Fruit fly (Drosophila melanogaster) whole organism, embryonic: ENCODE results near the gene Nep6.
A peak's percentile ranks its signal among the peaks of the same experiment; 100 is the strongest.

ENCODE experiments used
- ATbp ChIP-seq: fragments of 200-800 bp; sonication (Bioruptor generic); optimal IDR thresholded peaks from 2 replicates; lab custom pipeline; 2017; ENCODE audit warnings: missing biosample characterization, mild to moderate bottlenecking, missing genetic modification characterization, missing genetic modification reagents
- CG10366 ChIP-seq: fragments of 200-800 bp; sonication (Bioruptor generic); IDR thresholded peaks from 2 replicates; pipeline ENCODE4 v1.3.6; 2022; ENCODE audit warnings: missing biosample characterization, missing genetic modification characterization
- CG10543 ChIP-seq: fragments of 200-800 bp; sonication (Bioruptor generic); optimal IDR thresholded peaks from 3 replicates; lab custom pipeline; 2017; ENCODE audit warnings: missing biosample characterization, mild to moderate bottlenecking, missing genetic modification characterization, moderate library complexity
- CG12219 ChIP-seq: fragments of 200-800 bp; sonication (Bioruptor generic); optimal IDR thresholded peaks from 3 replicates; lab custom pipeline; 2018; ENCODE audit warnings: missing biosample characterization, mild to moderate bottlenecking, missing genetic modification characterization
- CG14014 ChIP-seq: fragments of 200-800 bp; sonication (Bioruptor generic); IDR thresholded peaks from 2 replicates; pipeline ENCODE4 v1.3.6; 2022; ENCODE audit warnings: missing biosample characterization, missing genetic modification characterization
- CG15269 ChIP-seq: fragments of 200-800 bp; sonication (Bioruptor generic); optimal IDR thresholded peaks from 2 replicates; lab custom pipeline; 2018; ENCODE audit warnings: missing biosample characterization, mild to moderate bottlenecking, missing genetic modification characterization, moderate library complexity
- CG17328 ChIP-seq: fragments of 200-800 bp; sonication (Bioruptor generic); IDR thresholded peaks from 2 replicates; pipeline ENCODE4 v1.3.6; 2022; ENCODE audit warnings: missing biosample characterization, missing genetic modification characterization
- CG17612 ChIP-seq: fragments of 200-800 bp; sonication (Bioruptor generic); IDR thresholded peaks from 2 replicates; pipeline ENCODE4 v1.3.6; 2022; ENCODE audit warnings: missing biosample characterization, missing genetic modification characterization
- CG18764 ChIP-seq: fragments of 200-800 bp; sonication (Bioruptor generic); optimal IDR thresholded peaks from 3 replicates; lab custom pipeline; 2016; ENCODE audit warnings: missing biosample characterization, missing genetic modification characterization
- CG2199 ChIP-seq: fragments of 200-800 bp; sonication (Bioruptor generic); IDR thresholded peaks from 3 replicates; pipeline ENCODE4 v1.3.6; 2022; ENCODE audit warnings: missing biosample characterization, missing genetic modification characterization
- CG2889 ChIP-seq: fragments of 200-800 bp; sonication (Bioruptor generic); IDR thresholded peaks from 3 replicates; pipeline ENCODE4 v1.3.6; 2022; ENCODE audit warnings: missing biosample characterization, missing genetic modification characterization
- CG6175 ChIP-seq: fragments of 200-800 bp; sonication (Bioruptor generic); IDR thresholded peaks from 3 replicates; pipeline ENCODE4 v1.3.6; 2022; ENCODE audit warnings: missing biosample characterization, missing genetic modification characterization
- CG8388 ChIP-seq: fragments of 200-800 bp; sonication (Bioruptor generic); optimal IDR thresholded peaks from 2 replicates; lab custom pipeline; 2019; ENCODE audit warnings: missing biosample characterization, mild to moderate bottlenecking, missing genetic modification characterization, moderate library complexity
- CG9797 ChIP-seq: fragments of 200-800 bp; sonication (Bioruptor generic); optimal IDR thresholded peaks from 3 replicates; lab custom pipeline; 2018; ENCODE audit warnings: missing biosample characterization, mild to moderate bottlenecking, missing genetic modification characterization
- Camta ChIP-seq: fragments of 200-800 bp; sonication (Bioruptor generic); optimal IDR thresholded peaks from 2 replicates; lab custom pipeline; 2016; ENCODE audit warnings: missing biosample characterization, missing genetic modification characterization
- D ChIP-seq, 2 experiments: fragments of 200-800 bp in 1 of 2; fragments of >200 bp in 1 of 2; sonication (Bioruptor generic) in 1 of 2; optimal IDR thresholded peaks; 2 replicates in 1 of 2; 3 replicates in 1 of 2; lab custom pipeline; 2017; ENCODE audit warnings: mild to moderate bottlenecking in 1 of 2, missing biosample characterization in 1 of 2, missing genetic modification characterization in 1 of 2, missing genetic modification reagents in 1 of 2
- Dip2 ChIP-seq: fragments of 200-800 bp; sonication (Bioruptor generic); IDR thresholded peaks from 2 replicates; pipeline ENCODE4 v1.3.6; 2022; ENCODE audit warnings: missing biosample characterization, missing genetic modification characterization
- Eip74EF ChIP-seq, 2 experiments: fragments of 200-800 bp in 1 of 2; fragments of >200 bp in 1 of 2; sonication (Bioruptor generic) in 1 of 2; optimal IDR thresholded peaks; 2 replicates each; lab custom pipeline; 2017 to 2019; ENCODE audit warnings: missing biosample characterization in 2 of 2, missing genetic modification characterization in 2 of 2, mild to moderate bottlenecking in 1 of 2, moderate library complexity in 1 of 2
- Gug ChIP-seq: fragments of 200-800 bp; sonication (Bioruptor generic); IDR thresholded peaks from 4 replicates; pipeline ENCODE4 v1.3.6; 2022; ENCODE audit warnings: missing biosample characterization, missing genetic modification characterization
- HmgD ChIP-seq: fragments of 200-800 bp; sonication (Bioruptor generic); optimal IDR thresholded peaks from 3 replicates; lab custom pipeline; 2016; ENCODE audit warnings: missing biosample characterization, missing genetic modification characterization
- Max ChIP-seq: fragments of 200-800 bp; sonication (Bioruptor generic); optimal IDR thresholded peaks from 2 replicates; lab custom pipeline; 2016; ENCODE audit warnings: missing biosample characterization, mild to moderate bottlenecking, missing genetic modification characterization
- Vsx1 ChIP-seq: fragments of 200-800 bp; sonication (Bioruptor generic); optimal IDR thresholded peaks from 2 replicates; lab custom pipeline; 2017; ENCODE audit warnings: missing biosample characterization, mild to moderate bottlenecking, missing genetic modification characterization, missing genetic modification reagents
- abd-A ChIP-seq: fragments of 200-800 bp; sonication (Bioruptor generic); optimal IDR thresholded peaks from 3 replicates; lab custom pipeline; 2019; ENCODE audit warnings: missing biosample characterization, mild to moderate bottlenecking, missing genetic modification characterization, moderate library complexity
- amos ChIP-seq: fragments of 200-800 bp; sonication (Bioruptor generic); IDR thresholded peaks from 2 replicates; pipeline ENCODE4 v1.3.6; 2022; ENCODE audit warnings: missing biosample characterization, missing genetic modification characterization; ENCODE audit not compliant: partially characterized antibody
- ara ChIP-seq: fragments of 200-800 bp; sonication (Bioruptor generic); IDR thresholded peaks from 2 replicates; pipeline ENCODE4 v1.3.6; 2022; ENCODE audit warnings: missing biosample characterization, missing genetic modification characterization
- bsh ChIP-seq, 2 experiments: fragments of 200-800 bp; sonication (Bioruptor generic); optimal IDR thresholded peaks; 2 replicates each; lab custom pipeline; 2017 to 2018; ENCODE audit warnings: mild to moderate bottlenecking in 2 of 2, missing biosample characterization in 2 of 2, missing genetic modification characterization in 2 of 2, moderate library complexity in 1 of 2
- corto ChIP-seq: fragments of 200-800 bp; sonication (Bioruptor generic); optimal IDR thresholded peaks from 2 replicates; lab custom pipeline; 2016; ENCODE audit warnings: missing biosample characterization, mild to moderate bottlenecking, missing genetic modification characterization, moderate library complexity
- crol ChIP-seq: fragments of 200-800 bp; sonication (Bioruptor generic); IDR thresholded peaks from 2 replicates; pipeline ENCODE4 v1.3.6; 2022; ENCODE audit warnings: missing biosample characterization, missing genetic modification characterization
- exex ChIP-seq: fragments of 200-800 bp; sonication (Bioruptor generic); optimal IDR thresholded peaks from 4 replicates; lab custom pipeline; 2018; ENCODE audit warnings: missing biosample characterization, mild to moderate bottlenecking, missing genetic modification characterization, moderate library complexity
- eyg ChIP-seq: fragments of 200-800 bp; sonication (Bioruptor generic); optimal IDR thresholded peaks from 3 replicates; lab custom pipeline; 2016; ENCODE audit warnings: missing biosample characterization, missing genetic modification characterization
- gce ChIP-seq: fragments of 200-800 bp; sonication (Bioruptor generic); IDR thresholded peaks from 3 replicates; pipeline ENCODE4 v1.3.6; 2022; ENCODE audit warnings: missing biosample characterization, missing genetic modification characterization
- gfzf ChIP-seq: fragments of 200-800 bp; sonication (Bioruptor generic); optimal IDR thresholded peaks from 2 replicates; lab custom pipeline; 2016; ENCODE audit warnings: missing biosample characterization, mild to moderate bottlenecking, missing genetic modification characterization, moderate library complexity
- gro ChIP-seq: fragments of 200-800 bp; sonication (Bioruptor generic); optimal IDR thresholded peaks from 2 replicates; lab custom pipeline; 2016; ENCODE audit warnings: missing biosample characterization, missing genetic modification characterization
- ham ChIP-seq: fragments of 200-800 bp; sonication (Bioruptor generic); IDR thresholded peaks from 2 replicates; pipeline ENCODE4 v1.3.6; 2022; ENCODE audit warnings: missing biosample characterization, missing genetic modification characterization
- inv ChIP-seq: fragments of 200-800 bp; sonication (Bioruptor generic); IDR thresholded peaks from 2 replicates; pipeline ENCODE4 v1.3.6; 2022; ENCODE audit warnings: missing biosample characterization, missing genetic modification characterization; ENCODE audit not compliant: partially characterized antibody
- jumu ChIP-seq: fragments of 200-800 bp; sonication (Bioruptor generic); optimal IDR thresholded peaks from 3 replicates; lab custom pipeline; 2016; ENCODE audit warnings: missing biosample characterization, missing genetic modification characterization
- klu ChIP-seq: fragments of 200-800 bp; sonication (Bioruptor generic); IDR thresholded peaks from 2 replicates; pipeline ENCODE4 v1.3.6; 2022; ENCODE audit warnings: missing biosample characterization, missing genetic modification characterization
- lab ChIP-seq: fragments of 200-800 bp; sonication (Bioruptor generic); optimal IDR thresholded peaks from 3 replicates; lab custom pipeline; 2017; ENCODE audit warnings: missing biosample characterization, missing genetic modification characterization, mild to moderate bottlenecking, moderate library complexity, missing genetic modification reagents
- mirr ChIP-seq: fragments of 200-800 bp; sonication (Bioruptor generic); optimal IDR thresholded peaks from 3 replicates; lab custom pipeline; 2018; ENCODE audit warnings: missing biosample characterization, mild to moderate bottlenecking, missing genetic modification characterization
- nau ChIP-seq: fragments of 200-800 bp; sonication (Bioruptor generic); optimal IDR thresholded peaks from 3 replicates; lab custom pipeline; 2017; ENCODE audit warnings: missing biosample characterization, mild to moderate bottlenecking, missing genetic modification characterization, missing genetic modification reagents
- pan ChIP-seq, 4 experiments: fragments of >200 bp in 3 of 4; fragments of 200-800 bp in 1 of 4; sonication (Bioruptor generic) in 1 of 4; optimal IDR thresholded peaks in 3 of 4; IDR thresholded peaks in 1 of 4; 2 replicates each; pipeline versions ENCODE4 v1.3.6 to Lab custom; 2017 to 2022; ENCODE audit warnings: missing biosample characterization in 2 of 4, missing genetic modification characterization in 2 of 4, mixed read lengths in 1 of 4
- psq ChIP-seq: fragments of 200-800 bp; sonication (Bioruptor generic); optimal IDR thresholded peaks from 2 replicates; lab custom pipeline; 2017; ENCODE audit warnings: missing biosample characterization, missing genetic modification characterization
- rib ChIP-seq: fragments of 200-800 bp; sonication (Bioruptor generic); IDR thresholded peaks from 2 replicates; pipeline ENCODE4 v1.3.6; 2022; ENCODE audit warnings: missing biosample characterization, missing genetic modification characterization
- sd ChIP-seq: fragments of 200-800 bp; sonication (Bioruptor generic); optimal IDR thresholded peaks from 3 replicates; lab custom pipeline; 2018; ENCODE audit warnings: missing biosample characterization, mild to moderate bottlenecking, missing genetic modification characterization, moderate library complexity
- so ChIP-seq: fragments of 200-800 bp; sonication (Bioruptor generic); IDR thresholded peaks from 3 replicates; pipeline ENCODE4 v1.3.6; 2022; ENCODE audit warnings: missing biosample characterization, missing genetic modification characterization
- ttk ChIP-seq: fragments of 200-800 bp; sonication (Bioruptor generic); IDR thresholded peaks from 2 replicates; pipeline ENCODE4 v2.1.2; 2022; ENCODE audit warnings: missing biosample characterization, missing genetic modification characterization
- zfh1 ChIP-seq: fragments of 200-800 bp; sonication (Bioruptor generic); IDR thresholded peaks from 3 replicates; pipeline ENCODE4 v1.3.6; 2022; ENCODE audit warnings: missing biosample characterization, missing genetic modification characterization

Nep6 gene

DNA sequence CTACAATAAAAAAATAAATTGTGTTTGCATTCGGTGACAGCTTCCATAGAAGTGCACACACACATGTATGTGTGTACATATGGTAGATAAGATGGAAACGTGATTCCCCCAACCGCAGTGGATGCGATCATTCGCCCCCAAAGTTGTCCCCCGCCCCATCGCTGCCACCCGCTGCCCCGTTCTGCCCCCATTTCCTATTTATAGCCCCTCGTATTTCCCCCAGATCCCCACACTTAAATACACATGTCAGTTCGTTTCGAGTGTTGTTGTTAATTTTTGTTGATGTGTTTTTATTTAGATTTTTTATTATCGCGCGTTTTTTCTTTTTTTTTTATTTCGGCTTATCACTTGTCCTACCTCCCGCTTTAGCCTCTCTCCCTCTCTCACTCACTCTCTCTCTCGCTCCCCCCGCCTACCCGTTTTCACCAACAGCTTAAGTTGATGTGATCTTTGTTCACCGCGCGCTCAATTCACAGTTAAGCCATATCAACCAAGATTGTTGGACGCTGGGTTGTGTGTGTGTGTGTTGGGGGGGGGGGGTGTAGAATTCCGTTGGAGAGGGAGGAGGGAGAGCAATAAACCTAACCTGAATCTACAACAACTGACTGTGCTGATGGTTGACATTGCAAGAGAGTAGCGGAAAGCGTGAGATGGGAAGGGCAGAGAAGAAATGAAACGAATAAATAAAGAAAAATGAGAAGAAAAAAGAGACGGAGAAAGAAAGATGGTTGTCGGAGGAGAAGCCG is 47.7 kb upstream of the Nep6 start (continued):
- TF ChIP-seq mirr (GFP tag; lab: Kevin White, UChicago) (peak; percentile 23), CG2199 (GFP tag; lab: Robert Waterston, UW) (0 out of 3 replicates have a peak, but pooled peaks have one; percentile 50), Vsx1 (GFP tag; lab: Kevin White, UChicago) (no peak), CG14014 (GFP tag; lab: Robert Waterston, UW) (peak; percentile 27; the same call in 1 of the 2 replicates), CG17328 (GFP tag; lab: Robert Waterston, UW) (no peak), jumu (GFP tag; lab: Kevin White, UChicago) (no peak), rib (GFP tag; lab: Robert Waterston, UW) (peak; percentile 73), nau (GFP tag; lab: Kevin White, UChicago) (peak; percentile 18), gfzf (GFP tag; lab: Kevin White, UChicago) (no peak), zfh1 (peak; percentile 45; the same call in 1 of the 3 replicates), CG18764 (no peak), ATbp (GFP tag; lab: Kevin White, UChicago) (peak; percentile 20), CG6175 (GFP tag; lab: Robert Waterston, UW) (peak; percentile 43; the same call in 1 of the 3 replicates), klu (GFP tag; lab: Robert Waterston, UW) (peak; percentile 30; the same call in 1 of the 2 replicates), exex (peak; percentile 11), sd (tag; lab: Kevin White, UChicago) (peak; percentile 93), so (GFP tag; lab: Robert Waterston, UW) (peak; percentile 57; the same call in 1 of the 3 replicates), crol (GFP tag; lab: Robert Waterston, UW) (peak; percentile 99), HmgD (GFP tag; lab: Kevin White, UChicago) (no peak), CG10543 (GFP tag; lab: Kevin White, UChicago) (peak; percentile 83), ara (peak; percentile 45; the same call in 1 of the 2 replicates), inv (GFP tag; lab: Robert Waterston, UW) (no peak), gce (GFP tag; lab: Robert Waterston, UW) (no peak), Dip2 (GFP tag; lab: Robert Waterston, UW) (no peak), CG12219 (GFP tag; lab: Kevin White, UChicago) (no peak), corto (GFP tag; lab: Kevin White, UChicago) (peak; percentile 37), bsh (GFP tag; optimal IDR thresholded peaks at IDR 0.05; lab: Kevin White, UChicago) (peak in 1 of 2 experiments; percentile 22), CG17612 (GFP tag; lab: Robert Waterston, UW) (no peak), CG8388 (GFP tag; lab: Kevin White, UChicago) (no peak), CG9797 (GFP tag; lab: Kevin White, UChicago) (no peak), Camta (no peak), CG2889 (no peak), ttk (GFP tag; lab: Robert Waterston, UW) (0 out of 2 replicates have a peak, but pooled peaks have one; percentile 9), Eip74EF (GFP tag; optimal IDR thresholded peaks at IDR 0.05; lab: Kevin White, UChicago) (no peak), Max (GFP tag; lab: Kevin White, UChicago) (no peak), amos (GFP tag; lab: Robert Waterston, UW) (no peak), eyg (GFP tag; lab: Kevin White, UChicago) (no peak), D (optimal IDR thresholded peaks at IDR 0.05; lab: Kevin White, UChicago) (no peak), D (GFP tag; optimal IDR thresholded peaks at IDR 0.05; lab: Kevin White, UChicago) (no peak), gro (GFP tag; lab: Kevin White, UChicago) (no peak), lab (GFP tag; lab: Kevin White, UChicago) (peak; percentile 7), CG10366 (GFP tag; lab: Robert Waterston, UW) (peak; percentile 38; the same call in 1 of the 2 replicates), Gug (GFP tag; lab: Robert Waterston, UW) (0 out of 4 replicates have a peak, but pooled peaks have one; percentile 3), ham (GFP tag; lab: Robert Waterston, UW) (peak; percentile 27; the same call in 1 of the 2 replicates), pan (optimal IDR thresholded peaks at IDR 0.05; lab: Kevin White, UChicago) (no peak), pan (GFP tag; optimal IDR thresholded peaks at IDR 0.05 in 1 of 2, IDR thresholded peaks at IDR 0.05 in 1 of 2) (peak in 1 of 2 experiments; percentile 6), abd-A (tag; lab: Kevin White, UChicago) (peak; percentile 93), psq (peak; percentile 81), CG15269 (tag; lab: Kevin White, UChicago) (no peak)
